Worm (Caenorhabditis elegans) whole organism, L4 larva: ENCODE results near the gene clic-1.
"Not testable (repeated sequence)": the region's sequence is repeated elsewhere in the genome, so short reads cannot be mapped to it uniquely, and the experiment has no call there.

Experiments
- F10B5.3 ChIP-seq: sonication (generic microtip); optimal IDR thresholded peaks from 2 replicates; lab custom pipeline; 2016; ENCODE audit warnings: mild to moderate bottlenecking, missing genetic modification characterization, missing compliant biosample characterization
- F44E2.7 ChIP-seq: fragments of 200-800 bp; sonication (Bioruptor generic); IDR thresholded peaks from 2 replicates; pipeline ENCODE4 v2.1.2; 2022; ENCODE audit warnings: missing genetic modification characterization, missing compliant biosample characterization
- Y105C5A.15 ChIP-seq: fragments of 200-800 bp; sonication (Bioruptor generic); IDR thresholded peaks from 2 replicates; pipeline ENCODE4 v1.3.6; 2022; ENCODE audit warnings: missing genetic modification characterization, missing compliant biosample characterization
- Y48G9A.11 ChIP-seq: fragments of 200-800 bp; sonication (Bioruptor generic); IDR thresholded peaks from 2 replicates; pipeline ENCODE4 v1.3.6; 2022; ENCODE audit warnings: missing genetic modification reagents, missing genetic modification characterization, missing compliant biosample characterization
- ZK546.5 ChIP-seq, 2 experiments: sonication (generic microtip); optimal IDR thresholded peaks; 2 replicates each; lab custom pipeline; 2017; ENCODE audit warnings: missing biosample characterization in 2 of 2, missing genetic modification characterization in 2 of 2
- arid-1 ChIP-seq: fragments of 200-800 bp; sonication (Bioruptor generic); conservative IDR thresholded peaks from 2 replicates; pipeline ENCODE4 v1.3.6; 2022; ENCODE audit warnings: missing genetic modification reagents, missing genetic modification characterization, missing compliant biosample characterization
- ceh-20 ChIP-seq: fragments of 200-800 bp; sonication (Bioruptor generic); IDR thresholded peaks from 2 replicates; pipeline ENCODE4 v1.3.6; 2022; ENCODE audit warnings: missing genetic modification reagents, missing genetic modification characterization, missing compliant biosample characterization
- ceh-44 ChIP-seq: fragments of 200-800 bp; sonication (Bioruptor generic); IDR thresholded peaks from 2 replicates; pipeline ENCODE4 v1.3.6; 2022; ENCODE audit warnings: missing genetic modification reagents, missing genetic modification characterization, missing compliant biosample characterization
- cey-2 ChIP-seq: sonication (generic microtip); optimal IDR thresholded peaks from 3 replicates; lab custom pipeline; 2017; ENCODE audit warnings: missing genetic modification characterization, mild to moderate bottlenecking, missing compliant biosample characterization, antibody characterized with exemption, borderline replicate concordance; ENCODE audit not compliant: insufficient read depth
- ctbp-1 ChIP-seq: fragments of 200-800 bp; sonication (Bioruptor generic); IDR thresholded peaks from 2 replicates; pipeline ENCODE4 v1.3.6; 2022; ENCODE audit warnings: missing genetic modification reagents, missing genetic modification characterization, missing compliant biosample characterization
- dmd-8 ChIP-seq: fragments of 200-800 bp; sonication (Bioruptor generic); IDR thresholded peaks from 2 replicates; pipeline ENCODE4 v1.3.6; 2022; ENCODE audit warnings: missing genetic modification characterization, missing compliant biosample characterization
- egl-43 ChIP-seq: fragments of 200-800 bp; sonication (Bioruptor generic); IDR thresholded peaks from 2 replicates; pipeline ENCODE4 v1.3.6; 2022; ENCODE audit warnings: missing genetic modification reagents, missing genetic modification characterization, missing compliant biosample characterization
- fkh-10 ChIP-seq: fragments of 150-350 bp; optimal IDR thresholded peaks from 2 replicates; lab custom pipeline; 2014; ENCODE audit warnings: missing biosample characterization, missing genetic modification reagents, missing genetic modification characterization
- fos-1 ChIP-seq: fragments of 150-350 bp; optimal IDR thresholded peaks from 2 replicates; lab custom pipeline; 2014; ENCODE audit warnings: missing biosample characterization, missing genetic modification characterization
- hif-1 ChIP-seq, 2 experiments: sonication (generic microtip); optimal IDR thresholded peaks; 2 replicates each; lab custom pipeline; 2016 to 2017; ENCODE audit warnings: missing compliant biosample characterization in 2 of 2, missing genetic modification characterization in 2 of 2, missing genetic modification reagents in 2 of 2, missing genotype in 2 of 2, mild to moderate bottlenecking in 1 of 2
- hlh-30 ChIP-seq: sonication (generic microtip); optimal IDR thresholded peaks from 2 replicates; lab custom pipeline; 2017; ENCODE audit warnings: antibody characterized with exemption, mild to moderate bottlenecking, missing genetic modification characterization, missing compliant biosample characterization; ENCODE audit not compliant: insufficient read depth
- hmg-1.1 ChIP-seq: fragments of 200-800 bp; sonication (Bioruptor generic); IDR thresholded peaks from 2 replicates; pipeline ENCODE4 v1.3.6; 2022; ENCODE audit warnings: missing genetic modification reagents, missing genetic modification characterization, missing compliant biosample characterization
- jun-1 ChIP-seq: fragments of 150-350 bp; optimal IDR thresholded peaks from 2 replicates; lab custom pipeline; 2014; ENCODE audit warnings: missing biosample characterization, missing genetic modification reagents, missing genetic modification characterization
- lin-15B ChIP-seq: fragments of 150-350 bp; sonication (generic microtip); optimal IDR thresholded peaks from 3 replicates; lab custom pipeline; 2014; ENCODE audit warnings: missing biosample characterization, missing genetic modification characterization
- madf-5 ChIP-seq, 2 experiments: fragments of 200-800 bp; sonication (Bioruptor generic); IDR thresholded peaks; 2 replicates each; pipeline ENCODE4 v1.3.6; 2022; ENCODE audit warnings: missing compliant biosample characterization in 2 of 2, missing genetic modification characterization in 2 of 2
- mdl-1 ChIP-seq, 2 experiments: fragments of 150-350 bp in 1 of 2; sonication (generic microtip) in 1 of 2; optimal IDR thresholded peaks; 2 replicates each; lab custom pipeline; 2014 to 2017; ENCODE audit warnings: missing biosample characterization in 2 of 2, missing genetic modification characterization in 2 of 2
- mxl-2 ChIP-seq: fragments of 200-800 bp; sonication (Bioruptor generic); conservative IDR thresholded peaks from 2 replicates; pipeline ENCODE4 v1.3.6; 2022; ENCODE audit warnings: missing genetic modification reagents, missing genetic modification characterization, missing compliant biosample characterization
- nhr-25 ChIP-seq: sonication (generic microtip); optimal IDR thresholded peaks from 2 replicates; lab custom pipeline; 2017; ENCODE audit warnings: missing genetic modification characterization, mild to moderate bottlenecking, missing compliant biosample characterization, antibody characterized with exemption, moderate library complexity, borderline replicate concordance; ENCODE audit not compliant: insufficient read depth
- nhr-77 ChIP-seq: fragments of 150-350 bp; optimal IDR thresholded peaks from 2 replicates; lab custom pipeline; 2014; ENCODE audit warnings: missing biosample characterization, missing genetic modification characterization
- pha-4 ChIP-seq, 2 experiments: fragments of 150-350 bp in 1 of 2; fragments of 200-800 bp in 1 of 2; sonication (Bioruptor generic) in 1 of 2; IDR thresholded peaks in 1 of 2; optimal IDR thresholded peaks in 1 of 2; 2 replicates each; pipeline versions ENCODE4 v1.3.6 to Lab custom; 2014 to 2022; ENCODE audit warnings: missing genetic modification characterization in 2 of 2, missing genetic modification reagents in 2 of 2, missing biosample characterization in 1 of 2, missing compliant biosample characterization in 1 of 2
- php-3 ChIP-seq: fragments of 200-800 bp; sonication (Bioruptor generic); IDR thresholded peaks from 2 replicates; pipeline ENCODE4 v1.3.6; 2022; ENCODE audit warnings: missing genetic modification reagents, missing genetic modification characterization, missing compliant biosample characterization
- pqm-1 ChIP-seq: sonication (generic microtip); optimal IDR thresholded peaks from 2 replicates; lab custom pipeline; 2017; ENCODE audit warnings: missing biosample characterization, missing genetic modification characterization
- saeg-2 ChIP-seq: fragments of 200-800 bp; sonication (Bioruptor generic); IDR thresholded peaks from 2 replicates; pipeline ENCODE4 v1.3.6; 2022; ENCODE audit warnings: missing genetic modification reagents, missing genetic modification characterization, missing compliant biosample characterization
- sdz-12 ChIP-seq: fragments of 200-800 bp; sonication (Bioruptor generic); optimal IDR thresholded peaks from 2 replicates; lab custom pipeline; 2018; ENCODE audit warnings: mild to moderate bottlenecking, missing genetic modification characterization, missing compliant biosample characterization
- skn-1 ChIP-seq: fragments of 150-350 bp; optimal IDR thresholded peaks from 2 replicates; lab custom pipeline; 2014; ENCODE audit warnings: missing biosample characterization, missing genetic modification characterization
- spr-1 ChIP-seq: sonication (generic microtip); optimal IDR thresholded peaks from 2 replicates; lab custom pipeline; 2016; ENCODE audit warnings: mild to moderate bottlenecking, missing genetic modification characterization, missing compliant biosample characterization
- spr-3 ChIP-seq: fragments of 200-800 bp; sonication (Bioruptor generic); optimal IDR thresholded peaks from 2 replicates; lab custom pipeline; 2018; ENCODE audit warnings: mild to moderate bottlenecking, missing genetic modification characterization, missing compliant biosample characterization
- tra-1 ChIP-seq: fragments of 200-800 bp; sonication (Bioruptor generic); IDR thresholded peaks from 2 replicates; pipeline ENCODE4 v1.3.6; 2022; ENCODE audit warnings: missing genetic modification reagents, missing genetic modification characterization, missing compliant biosample characterization
- unc-62 ChIP-seq, 3 experiments: fragments of 150-350 bp in 1 of 3; sonication (generic microtip); optimal IDR thresholded peaks in 2 of 3; peaks in 1 of 3; 1 replicate in 1 of 3; 2 replicates in 2 of 3; lab custom pipeline; 2014 to 2017; ENCODE audit warnings: missing biosample characterization in 3 of 3, missing genetic modification characterization in 3 of 3, missing genetic modification reagents in 3 of 3, missing genotype in 1 of 3
- vab-7 ChIP-seq: fragments of 200-800 bp; sonication (Bioruptor generic); IDR thresholded peaks from 2 replicates; pipeline ENCODE4 v1.3.6; 2022; ENCODE audit warnings: missing genetic modification reagents, missing genetic modification characterization, missing compliant biosample characterization
- zip-11 ChIP-seq: fragments of 200-800 bp; sonication (Bioruptor generic); IDR thresholded peaks from 2 replicates; pipeline ENCODE4 v1.3.6; 2022; ENCODE audit warnings: missing genetic modification characterization, missing compliant biosample characterization
- ztf-7 ChIP-seq: fragments of 150-350 bp; optimal IDR thresholded peaks from 2 replicates; lab custom pipeline; 2014; ENCODE audit warnings: missing biosample characterization, missing genetic modification characterization

Gene clic-1

ce11 chrV:7708525-7708924 is 26.2 kb downstream of the clic-1 start, which contains the start of gene ZK105.11:
TSS of gene ZK105.11 (minus strand) at chrV:7708625.
- no peak for TF ChIP-seq unc-62 (GFP tag; optimal IDR thresholded peaks at IDR 0.05 in 1 of 2; lab: Kevin White, UChicago)
- TF ChIP-seq unc-62 (tag; optimal IDR thresholded peaks at IDR 0.05; lab: Kevin White, UChicago) = no peak
- no peak for TF ChIP-seq hlh-30 (tag; lab: Kevin White, UChicago)
- TF ChIP-seq madf-5 (GFP tag; IDR thresholded peaks at IDR 0.05; lab: Robert Waterston, UW) = no peak
- TF ChIP-seq saeg-2 (GFP tag; lab: Robert Waterston, UW) = no peak
- TF ChIP-seq mdl-1 (tag; optimal IDR thresholded peaks at IDR 0.05; lab: Kevin White, UChicago) = no peak
- TF ChIP-seq mxl-2 (GFP tag; lab: Robert Waterston, UW) = no peak
- TF ChIP-seq spr-1 (tag; lab: Kevin White, UChicago) = no peak
- TF ChIP-seq fos-1 (tag; lab: Kevin White, UChicago) = no peak
- TF ChIP-seq ceh-20 = no peak
- TF ChIP-seq ZK546.5 (tag; optimal IDR thresholded peaks at IDR 0.05; lab: Kevin White, UChicago) = no peak
- TF ChIP-seq Y105C5A.15 (GFP tag; lab: Robert Waterston, UW) = no peak
- TF ChIP-seq nhr-77 (tag; lab: Kevin White, UChicago) = no peak
- TF ChIP-seq egl-43 (GFP tag; lab: Robert Waterston, UW) = no peak
- no peak for TF ChIP-seq F10B5.3 (tag; lab: Kevin White, UChicago)
- TF ChIP-seq spr-3 = no peak
- TF ChIP-seq skn-1 (tag; lab: Kevin White, UChicago) = no peak
- no peak for TF ChIP-seq arid-1 (GFP tag; lab: Robert Waterston, UW)
- no peak for TF ChIP-seq cey-2 (tag; lab: Kevin White, UChicago)

ce11 chrV:7705316-7705715 is 29.4 kb downstream of the clic-1 start, which contains the start of gene srw-3:
TSS of gene srw-3 (plus strand) at chrV:7705616.
- TF ChIP-seq hmg-1.1 (GFP tag; lab: Robert Waterston, UW) (no peak), F44E2.7 (GFP tag; lab: Robert Waterston, UW) (no peak), ctbp-1 (no peak), fkh-10 (GFP tag; lab: Kevin White, UChicago) (no peak), Y48G9A.11 (GFP tag; lab: Robert Waterston, UW) (no peak), ceh-44 (GFP tag; lab: Robert Waterston, UW) (no peak), nhr-25 (tag; lab: Kevin White, UChicago) (no peak), php-3 (GFP tag; lab: Robert Waterston, UW) (no peak), lin-15B (tag; lab: Kevin White, UChicago) (no peak), zip-11 (GFP tag; lab: Robert Waterston, UW) (no peak), sdz-12 (GFP tag; lab: Kevin White, UChicago) (no peak), tra-1 (no peak)

DNA sequence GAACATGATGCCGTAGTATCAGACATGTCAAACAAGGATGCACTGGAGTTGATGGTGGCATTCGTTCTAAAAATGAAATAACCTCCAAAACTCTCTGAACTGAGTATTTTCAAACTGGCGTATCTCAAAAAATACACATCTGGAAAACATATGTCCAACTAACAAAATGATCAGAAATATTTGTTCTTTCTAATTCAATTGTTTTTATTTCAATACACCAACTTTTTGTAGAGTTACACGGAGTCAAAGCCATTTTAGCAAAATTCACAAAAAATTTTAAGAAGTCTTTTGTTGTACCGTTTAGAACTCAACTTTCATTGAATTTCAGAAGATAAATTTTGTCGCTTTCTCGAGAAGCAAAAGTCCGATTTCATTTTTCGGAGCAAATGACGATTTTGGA is 31.2 kb downstream of the clic-1 start, which contains the start of gene srsx-40:
TSS of gene srsx-40 (minus strand) at position 101 of the 400 bp plus-strand sequence.
- TF ChIP-seq fos-1 (tag; lab: Kevin White, UChicago); pqm-1; dmd-8 (GFP tag; lab: Robert Waterston, UW): not testable (repeated sequence)
- TF ChIP-seq, all 104 proteins: peak for 0; not testable (repeated sequence) for 104

- TF ChIP-seq nhr-77 (tag; lab: Kevin White, UChicago) = no peak
- no peak for TF ChIP-seq jun-1 (tag; lab: Kevin White, UChicago)
- no peak for TF ChIP-seq hmg-1.1 (GFP tag; lab: Robert Waterston, UW)
- TF ChIP-seq php-3 (GFP tag; lab: Robert Waterston, UW) = no peak
- no peak for TF ChIP-seq hif-1 (tag; optimal IDR thresholded peaks at IDR 0.05; lab: Kevin White, UChicago)
- TF ChIP-seq vab-7 (GFP tag; lab: Robert Waterston, UW) = no peak
- TF ChIP-seq ZK546.5 (tag; optimal IDR thresholded peaks at IDR 0.05; lab: Kevin White, UChicago) = no peak
- TF ChIP-seq pha-4 (GFP tag; IDR thresholded peaks at IDR 0.05; lab: Robert Waterston, UW) = no peak
- TF ChIP-seq pha-4 (tag; optimal IDR thresholded peaks at IDR 0.05; lab: Kevin White, UChicago) = no peak
- TF ChIP-seq ztf-7 = no peak
- no peak for TF ChIP-seq arid-1 (GFP tag; lab: Robert Waterston, UW)
- TF ChIP-seq, all 104 proteins: peak for 0
Measured at ce11 chrV:7696842-7697241, 37.9 kb downstream of the clic-1 start, which contains the start of gene ZK105.3. TSS of gene ZK105.3 (plus strand) at chrV:7697142.
